Worm (Caenorhabditis elegans) whole organism, L3 larva: Measurements from ENCODE around the gene F23B2.10.

Experiments used
- fkh-10 ChIP-seq: sonication (generic microtip); optimal IDR thresholded peaks from 2 replicates; lab custom pipeline; 2017; ENCODE audit warnings: missing biosample characterization, missing genetic modification reagents, missing genetic modification characterization
- nhr-12 ChIP-seq: fragments of 150-350 bp; optimal IDR thresholded peaks from 2 replicates; lab custom pipeline; 2014; ENCODE audit warnings: missing biosample characterization, missing genetic modification characterization

DNA sequence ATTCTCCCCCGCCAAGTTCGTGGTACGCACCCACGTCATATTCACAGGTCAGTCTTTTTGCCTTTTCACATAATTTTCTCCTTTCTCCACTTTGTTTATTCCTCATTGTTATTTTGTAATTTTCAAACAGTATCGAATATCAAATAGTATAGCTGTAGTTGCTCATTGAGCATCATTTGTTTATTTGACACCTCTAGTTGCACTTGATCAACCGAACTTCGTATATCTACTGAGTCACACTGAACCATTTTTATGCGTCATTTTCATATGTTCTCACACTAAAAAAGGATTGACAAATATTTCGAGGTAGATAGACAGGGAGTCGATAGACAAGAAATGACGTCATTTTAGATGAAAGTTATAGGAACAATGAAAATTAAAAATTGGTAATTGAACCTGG lies 33.9 kb downstream of the F23B2.10 start:
- TF ChIP-seq fkh-10 (GFP tag; lab: Kevin White, UChicago): no peak
- no peak for TF ChIP-seq nhr-12 (tag; lab: Kevin White, UChicago)
